Worm (Caenorhabditis elegans): ENCODE results near the gene nspa-10.

nspa-10 gene

DNA sequence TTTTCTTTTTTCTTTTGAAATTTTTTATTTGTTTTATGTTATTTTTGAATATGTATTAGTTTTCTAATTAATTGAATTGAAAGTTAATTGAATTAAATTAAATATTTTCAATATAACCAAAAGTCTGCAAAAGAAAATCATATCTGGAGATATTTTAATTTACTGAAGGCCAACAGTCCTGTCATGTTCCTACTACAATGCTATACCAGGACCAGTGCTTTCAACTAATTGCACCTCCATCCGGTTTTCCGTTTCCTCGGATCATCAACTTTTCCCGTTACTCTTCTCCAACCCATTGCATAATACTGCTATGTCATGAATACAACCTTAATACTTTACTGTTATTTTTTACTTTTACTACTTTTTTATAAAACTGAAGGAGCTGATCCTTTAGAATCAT is 37.9 kb downstream of the nspa-10 start, which contains the start of gene R08A2.5 (continued):
- no peak for TF ChIP-seq let-526 (GFP tag; IDR thresholded peaks at IDR 0.05)

DNA sequence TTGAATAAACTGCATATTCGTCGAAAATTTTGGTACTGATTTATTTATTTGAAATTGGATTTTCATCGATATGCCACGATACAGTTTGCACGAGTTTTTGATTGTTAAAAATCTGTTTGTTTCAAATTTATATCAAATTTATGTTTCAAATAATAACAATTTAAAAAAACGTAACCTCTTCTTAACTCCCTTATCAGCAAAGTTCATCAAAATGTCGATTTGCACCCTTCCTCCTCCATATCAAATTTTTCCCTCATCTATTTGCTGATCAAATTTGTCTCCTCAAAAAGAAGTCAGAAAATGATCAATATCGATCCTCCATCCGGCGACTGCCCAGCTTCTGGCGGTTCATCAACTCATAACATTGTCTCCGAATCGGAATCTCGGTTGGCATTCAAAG is 39.2 kb downstream of the nspa-10 start, which contains the start of gene ssp-33:
ssp-33 (plus strand) TSS at position 301 of the 400 bp plus-strand sequence.
- TF ChIP-seq ekl-4 (GFP tag; IDR thresholded peaks at IDR 0.05): no peak
- TF ChIP-seq ztf-25 (GFP tag; IDR thresholded peaks at IDR 0.05): no peak
- TF ChIP-seq fkh-3 (tag; optimal IDR thresholded peaks at IDR 0.05): no peak
- TF ChIP-seq D2030.7 (GFP tag; IDR thresholded peaks at IDR 0.05): no peak
- no peak for TF ChIP-seq Y56A3A.18 (GFP tag; IDR thresholded peaks at IDR 0.05)
- TF ChIP-seq akir-1 (GFP tag; optimal IDR thresholded peaks at IDR 0.05): no peak
- no peak for TF ChIP-seq B0261.1 (tag; optimal IDR thresholded peaks at IDR 0.05)

DNA sequence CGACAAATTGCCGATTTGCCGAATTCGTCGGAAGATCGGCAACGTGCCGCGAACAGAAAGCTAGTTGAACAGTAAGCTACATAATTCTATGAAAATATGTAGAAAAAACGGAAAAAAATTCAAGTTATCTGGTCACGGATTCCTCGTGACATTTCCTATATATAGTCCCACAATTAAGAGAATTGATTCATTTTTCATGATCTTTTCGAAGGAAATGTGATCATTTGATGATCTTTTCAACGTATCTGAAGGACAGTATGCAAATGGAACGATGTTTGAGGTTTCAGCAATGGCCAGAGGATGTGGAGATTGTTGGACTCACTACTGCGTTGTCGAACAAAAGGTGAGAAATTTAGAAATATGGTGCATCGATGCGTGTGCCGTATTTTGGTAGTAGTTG is 42.3 kb downstream of the nspa-10 start, which contains the start of gene R08A2.9:
R08A2.9 (plus strand) TSS at position 301 of the 400 bp plus-strand sequence.
- no peak for TF ChIP-seq madf-6 (GFP tag; IDR thresholded peaks at IDR 0.05)
- TF ChIP-seq athp-1 (tag; optimal IDR thresholded peaks at IDR 0.05): no peak
- no peak for TF ChIP-seq ceh-58 (GFP tag; IDR thresholded peaks at IDR 0.05)
- no peak for TF ChIP-seq ztf-18 (tag; optimal IDR thresholded peaks at IDR 0.05)
- TF ChIP-seq egl-44 (GFP tag; IDR thresholded peaks at IDR 0.05): no peak
- no peak for TF ChIP-seq Y79H2A.3 (GFP tag; conservative IDR thresholded peaks at IDR 0.05)
- TF ChIP-seq lin-54 (GFP tag; optimal IDR thresholded peaks at IDR 0.05): no peak
- TF ChIP-seq sea-2 (GFP tag; IDR thresholded peaks at IDR 0.05): no peak
- no peak for TF ChIP-seq ztf-28 (GFP tag; IDR thresholded peaks at IDR 0.05)
- TF ChIP-seq nhr-27 (tag; optimal IDR thresholded peaks at IDR 0.05): no peak
- no peak for TF ChIP-seq hlh-12 (tag; optimal IDR thresholded peaks at IDR 0.05)
- TF ChIP-seq madf-10 (tag; optimal IDR thresholded peaks at IDR 0.05): no peak
- TF ChIP-seq nhr-90 (tag; optimal IDR thresholded peaks at IDR 0.05): no peak
- no peak for TF ChIP-seq dpff-1 (tag; optimal IDR thresholded peaks at IDR 0.05)
